Fruit fly (Drosophila melanogaster) whole organism, embryonic: Measurements from ENCODE around the gene tbc.

Experiments used
- Bgb ChIP-seq: fragments of 200-800 bp; sonication (Bioruptor generic); IDR thresholded peaks from 2 replicates; pipeline ENCODE4 v1.3.6; 2022; ENCODE audit warnings: missing biosample characterization, missing genetic modification characterization; ENCODE audit not compliant: partially characterized antibody
- CG10267 ChIP-seq: fragments of 200-800 bp; sonication (Bioruptor generic); optimal IDR thresholded peaks from 2 replicates; lab custom pipeline; 2018; ENCODE audit warnings: missing biosample characterization, mild to moderate bottlenecking, missing genetic modification characterization, moderate library complexity
- CG10274 ChIP-seq: fragments of 200-800 bp; sonication (Bioruptor generic); optimal IDR thresholded peaks from 3 replicates; lab custom pipeline; 2017; ENCODE audit warnings: missing biosample characterization, mild to moderate bottlenecking, missing genetic modification characterization
- CG10321 ChIP-seq: fragments of 200-800 bp; sonication (Bioruptor generic); IDR thresholded peaks from 2 replicates; pipeline ENCODE4 v1.3.6; 2022; ENCODE audit warnings: missing biosample characterization, missing genetic modification characterization
- CG10366 ChIP-seq: fragments of 200-800 bp; sonication (Bioruptor generic); IDR thresholded peaks from 2 replicates; pipeline ENCODE4 v1.3.6; 2022; ENCODE audit warnings: missing biosample characterization, missing genetic modification characterization
- CG11247 ChIP-seq: fragments of 200-800 bp; sonication (Bioruptor generic); IDR thresholded peaks from 2 replicates; pipeline ENCODE4 v1.3.6; 2022; ENCODE audit warnings: missing biosample characterization, missing genetic modification characterization
- CG11398 ChIP-seq: fragments of 200-800 bp; sonication (Bioruptor generic); optimal IDR thresholded peaks from 2 replicates; lab custom pipeline; 2016; ENCODE audit warnings: missing biosample characterization, missing genetic modification characterization
- CG11560 ChIP-seq: fragments of 200-800 bp; sonication (Bioruptor generic); IDR thresholded peaks from 3 replicates; pipeline ENCODE4 v1.3.6; 2022; ENCODE audit warnings: missing biosample characterization, missing genetic modification characterization
- CG12942 ChIP-seq: fragments of 200-800 bp; sonication (Bioruptor generic); optimal IDR thresholded peaks from 3 replicates; lab custom pipeline; 2016; ENCODE audit warnings: missing biosample characterization, missing genetic modification characterization
- CG13424 ChIP-seq: fragments of 200-800 bp; sonication (Bioruptor generic); optimal IDR thresholded peaks from 2 replicates; lab custom pipeline; 2019; ENCODE audit warnings: missing biosample characterization, mild to moderate bottlenecking, missing genetic modification characterization, moderate library complexity
- CG16863 ChIP-seq: fragments of 200-800 bp; sonication (Bioruptor generic); optimal IDR thresholded peaks from 3 replicates; lab custom pipeline; 2016; ENCODE audit warnings: missing biosample characterization, missing genetic modification characterization
- CG17359 ChIP-seq: fragments of 200-800 bp; sonication (Bioruptor generic); optimal IDR thresholded peaks from 3 replicates; lab custom pipeline; 2018; ENCODE audit warnings: missing biosample characterization, mild to moderate bottlenecking, missing genetic modification characterization, moderate library complexity
- CG17385 ChIP-seq: fragments of 200-800 bp; sonication (Bioruptor generic); optimal IDR thresholded peaks from 3 replicates; lab custom pipeline; 2018; ENCODE audit warnings: missing biosample characterization, mild to moderate bottlenecking, missing genetic modification characterization
- CG1832 ChIP-seq: fragments of 200-800 bp; sonication (Bioruptor generic); optimal IDR thresholded peaks from 2 replicates; lab custom pipeline; 2017; ENCODE audit warnings: missing biosample characterization, mild to moderate bottlenecking, missing genetic modification characterization, inconsistent platforms
- CG18476 ChIP-seq: fragments of 200-800 bp; sonication (Bioruptor generic); optimal IDR thresholded peaks from 2 replicates; lab custom pipeline; 2016; ENCODE audit warnings: missing biosample characterization, mild to moderate bottlenecking, missing genetic modification characterization
- CG31224 ChIP-seq: fragments of 200-800 bp; sonication (Bioruptor generic); IDR thresholded peaks from 2 replicates; pipeline ENCODE4 v1.3.6; 2022; ENCODE audit warnings: missing biosample characterization, missing genetic modification characterization
- CG32772 ChIP-seq: fragments of 200-800 bp; sonication (Bioruptor generic); IDR thresholded peaks from 2 replicates; pipeline ENCODE4 v1.3.6; 2022; ENCODE audit warnings: missing biosample characterization, missing genetic modification characterization
- CG33213 ChIP-seq: fragments of 200-800 bp; sonication (Bioruptor generic); optimal IDR thresholded peaks from 3 replicates; lab custom pipeline; 2016; ENCODE audit warnings: missing biosample characterization, missing genetic modification characterization
- CG34224 ChIP-seq: fragments of 200-800 bp; sonication (Bioruptor generic); IDR thresholded peaks from 3 replicates; pipeline ENCODE4 v1.3.6; 2022; ENCODE audit warnings: missing biosample characterization, missing genetic modification characterization; ENCODE audit not compliant: partially characterized antibody
- CG4854 ChIP-seq: fragments of 200-800 bp; sonication (Bioruptor generic); optimal IDR thresholded peaks from 2 replicates; lab custom pipeline; 2016; ENCODE audit warnings: missing biosample characterization, missing genetic modification characterization, inconsistent platforms
- CG8359 ChIP-seq: fragments of 200-800 bp; sonication (Bioruptor generic); optimal IDR thresholded peaks from 2 replicates; lab custom pipeline; 2017; ENCODE audit warnings: missing biosample characterization, mild to moderate bottlenecking, missing genetic modification characterization, borderline replicate concordance
- CG8765 ChIP-seq: fragments of 200-800 bp; sonication (Bioruptor generic); IDR thresholded peaks from 2 replicates; pipeline ENCODE4 v1.3.6; 2022; ENCODE audit warnings: missing biosample characterization, missing genetic modification characterization
- Dip2 ChIP-seq: fragments of 200-800 bp; sonication (Bioruptor generic); IDR thresholded peaks from 2 replicates; pipeline ENCODE4 v1.3.6; 2022; ENCODE audit warnings: missing biosample characterization, missing genetic modification characterization
- Mad ChIP-seq: fragments of 200-800 bp; sonication (Bioruptor generic); optimal IDR thresholded peaks from 2 replicates; lab custom pipeline; 2016; ENCODE audit warnings: missing biosample characterization, missing genetic modification characterization
- NC2α ChIP-seq: fragments of 200-800 bp; sonication (Bioruptor generic); optimal IDR thresholded peaks from 2 replicates; lab custom pipeline; 2016; ENCODE audit warnings: missing biosample characterization, missing genetic modification characterization
- Nf-YC ChIP-seq: fragments of 200-800 bp; optimal IDR thresholded peaks from 3 replicates; lab custom pipeline; 2019; ENCODE audit warnings: missing biosample characterization, mild to moderate bottlenecking, missing genetic modification characterization, moderate library complexity
- Sin3A ChIP-seq: fragments of >200 bp; optimal IDR thresholded peaks from 2 replicates; lab custom pipeline; 2018
- TFAM ChIP-seq: fragments of 200-800 bp; sonication (Bioruptor generic); optimal IDR thresholded peaks from 2 replicates; lab custom pipeline; 2017; ENCODE audit warnings: missing biosample characterization, missing genetic modification characterization, inconsistent platforms
- Xrp1 ChIP-seq: fragments of 200-800 bp; sonication (Bioruptor generic); IDR thresholded peaks from 2 replicates; pipeline ENCODE4 v1.3.6; 2022; ENCODE audit warnings: missing biosample characterization, missing genetic modification characterization
- amos ChIP-seq: fragments of 200-800 bp; sonication (Bioruptor generic); IDR thresholded peaks from 2 replicates; pipeline ENCODE4 v1.3.6; 2022; ENCODE audit warnings: missing biosample characterization, missing genetic modification characterization; ENCODE audit not compliant: partially characterized antibody
- aop ChIP-seq: fragments of 200-800 bp; sonication (Bioruptor generic); IDR thresholded peaks from 2 replicates; pipeline ENCODE4 v1.3.6; 2022; ENCODE audit warnings: missing biosample characterization, missing genetic modification characterization
- bigmax ChIP-seq: fragments of 200-800 bp; sonication (Bioruptor generic); optimal IDR thresholded peaks from 2 replicates; lab custom pipeline; 2018; ENCODE audit warnings: missing biosample characterization, mild to moderate bottlenecking, missing genetic modification characterization
- br ChIP-seq: fragments of >200 bp; optimal IDR thresholded peaks from 2 replicates; lab custom pipeline; 2017
- cato ChIP-seq: fragments of 200-800 bp; sonication (Bioruptor generic); optimal IDR thresholded peaks from 2 replicates; lab custom pipeline; 2016; ENCODE audit warnings: missing biosample characterization, missing genetic modification characterization, borderline replicate concordance
- chif ChIP-seq, 2 experiments: fragments of 200-800 bp; sonication (Bioruptor generic); optimal IDR thresholded peaks; 3 replicates each; lab custom pipeline; 2016; ENCODE audit warnings: missing biosample characterization in 2 of 2, missing genetic modification characterization in 2 of 2
- dimm ChIP-seq: fragments of 200-800 bp; sonication (Bioruptor generic); IDR thresholded peaks from 2 replicates; pipeline ENCODE4 v1.3.6; 2022; ENCODE audit warnings: missing biosample characterization, missing genetic modification characterization
- fd64A ChIP-seq: fragments of 200-800 bp; sonication (Bioruptor generic); optimal IDR thresholded peaks from 3 replicates; lab custom pipeline; 2018; ENCODE audit warnings: missing biosample characterization, mild to moderate bottlenecking, missing genetic modification characterization
- fd96Cb ChIP-seq: fragments of 200-800 bp; sonication (Bioruptor generic); optimal IDR thresholded peaks from 2 replicates; lab custom pipeline; 2018; ENCODE audit warnings: missing biosample characterization, mild to moderate bottlenecking, missing genetic modification characterization, moderate library complexity
- gsb-n ChIP-seq: fragments of 200-800 bp; sonication (Bioruptor generic); optimal IDR thresholded peaks from 3 replicates; lab custom pipeline; 2018; ENCODE audit warnings: missing biosample characterization, mild to moderate bottlenecking, missing genetic modification characterization
- her ChIP-seq: fragments of 200-800 bp; sonication (Bioruptor generic); optimal IDR thresholded peaks from 2 replicates; lab custom pipeline; 2016; ENCODE audit warnings: missing biosample characterization, missing genetic modification characterization
- lbe ChIP-seq: fragments of 200-800 bp; sonication (Bioruptor generic); optimal IDR thresholded peaks from 2 replicates; lab custom pipeline; 2016; ENCODE audit warnings: missing biosample characterization, mild to moderate bottlenecking, missing genetic modification characterization
- ranshi ChIP-seq: fragments of 200-800 bp; sonication (Bioruptor generic); IDR thresholded peaks from 2 replicates; pipeline ENCODE4 v1.3.6; 2022; ENCODE audit warnings: missing biosample characterization, missing genetic modification characterization
- sc ChIP-seq, 3 experiments: fragments of >200 bp in 2 of 3; fragments of 200-800 bp in 1 of 3; sonication (Bioruptor generic) in 1 of 3; optimal IDR thresholded peaks; 2 replicates in 2 of 3; 3 replicates in 1 of 3; lab custom pipeline; 2017; ENCODE audit warnings: mild to moderate bottlenecking in 1 of 3, missing biosample characterization in 1 of 3, missing genetic modification characterization in 1 of 3, missing genetic modification reagents in 1 of 3
- sd ChIP-seq: fragments of 200-800 bp; sonication (Bioruptor generic); optimal IDR thresholded peaks from 3 replicates; lab custom pipeline; 2018; ENCODE audit warnings: missing biosample characterization, mild to moderate bottlenecking, missing genetic modification characterization, moderate library complexity
- slou ChIP-seq: fragments of 200-800 bp; sonication (Bioruptor generic); optimal IDR thresholded peaks from 3 replicates; lab custom pipeline; 2016; ENCODE audit warnings: missing biosample characterization, missing genetic modification characterization
- stwl ChIP-seq: fragments of 200-800 bp; sonication (Bioruptor generic); optimal IDR thresholded peaks from 3 replicates; lab custom pipeline; 2018; ENCODE audit warnings: missing biosample characterization, mild to moderate bottlenecking, missing genetic modification characterization, moderate library complexity
- tgo ChIP-seq: fragments of 200-800 bp; sonication (Bioruptor generic); IDR thresholded peaks from 3 replicates; pipeline ENCODE4 v1.3.6; 2022; ENCODE audit warnings: missing biosample characterization, missing genetic modification characterization
- trh ChIP-seq: fragments of 200-800 bp; sonication (Bioruptor generic); optimal IDR thresholded peaks from 2 replicates; lab custom pipeline; 2016; ENCODE audit warnings: missing biosample characterization, missing genetic modification characterization
- twi ChIP-seq: fragments of 200-800 bp; optimal IDR thresholded peaks from 2 replicates; lab custom pipeline; 2019; ENCODE audit warnings: missing biosample characterization, mild to moderate bottlenecking, missing genetic modification characterization, moderate library complexity
- yki ChIP-seq: fragments of >200 bp; optimal IDR thresholded peaks from 3 replicates; lab custom pipeline; 2018

Gene tbc

DNA sequence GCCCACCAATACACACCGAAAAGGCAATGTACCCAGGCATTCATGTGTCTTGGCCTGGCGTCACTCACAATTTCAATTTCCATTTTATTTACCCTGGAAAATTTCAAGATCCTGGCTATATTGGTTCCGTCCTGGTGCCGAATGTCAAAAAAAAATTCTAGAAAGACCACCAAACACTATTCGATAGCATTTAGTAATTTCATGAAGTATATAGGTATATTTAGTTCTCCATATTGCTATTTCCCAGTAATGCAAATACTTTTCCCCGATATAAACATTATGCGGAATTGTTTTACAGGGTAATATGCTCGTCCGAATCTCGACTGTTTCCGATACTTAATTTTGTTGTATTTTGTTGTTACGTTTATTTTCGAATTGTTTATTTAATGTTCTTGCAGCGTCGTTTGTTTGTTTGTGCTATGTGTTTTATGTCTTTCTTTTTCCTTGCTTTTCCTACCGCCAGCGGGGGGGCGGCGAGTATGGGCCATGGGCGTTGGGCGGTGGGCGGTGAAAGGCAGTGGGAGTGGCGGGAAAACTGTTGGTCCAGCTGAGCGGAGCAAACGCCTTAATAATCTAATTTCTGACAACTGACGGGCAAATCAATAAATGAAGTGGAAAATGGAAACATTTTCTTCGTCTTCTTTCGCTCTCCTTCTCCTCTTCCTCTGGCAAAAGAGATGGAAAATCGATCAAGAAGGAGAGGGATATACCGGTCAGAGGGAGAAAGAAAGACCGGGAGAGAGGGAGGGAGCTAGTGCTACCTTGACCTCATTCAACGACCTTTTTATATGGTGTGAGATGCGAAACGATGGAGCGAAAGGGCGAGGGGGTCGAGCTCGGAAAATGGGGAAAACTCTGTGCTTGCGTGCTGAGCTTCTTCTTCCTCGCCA lies 46.9 kb downstream of the tbc start:
- TF ChIP-seq ranshi (GFP tag; lab: Robert Waterston, UW): no peak
- TF ChIP-seq dimm (GFP tag; lab: Robert Waterston, UW): no peak
- TF ChIP-seq br (lab: Kevin White, UChicago): no peak
- TF ChIP-seq CG8359: peak; percentile 6
- TF ChIP-seq CG10274 (GFP tag; lab: Kevin White, UChicago): no peak
- TF ChIP-seq aop: no peak
- peak; percentile 63 for TF ChIP-seq CG17359 (tag; lab: Kevin White, UChicago)
- TF ChIP-seq yki (lab: Kevin White, UChicago): no peak
- no peak for TF ChIP-seq cato
- TF ChIP-seq Xrp1 (GFP tag; lab: Robert Waterston, UW): peak; percentile 77
- TF ChIP-seq her: peak; percentile 0
- no peak for TF ChIP-seq stwl (tag; lab: Kevin White, UChicago)
- TF ChIP-seq CG31224 (GFP tag; lab: Robert Waterston, UW): no peak
- TF ChIP-seq CG11560: no peak
- no peak for TF ChIP-seq CG8765
- no peak for TF ChIP-seq bigmax (GFP tag; lab: Kevin White, UChicago)
- TF ChIP-seq CG16863 (GFP tag; lab: Kevin White, UChicago): peak; percentile 70
- peak; percentile 20 for TF ChIP-seq CG4854 (GFP tag; lab: Kevin White, UChicago)
- no peak for TF ChIP-seq Sin3A
- TF ChIP-seq CG11398 (GFP tag; lab: Kevin White, UChicago): no peak
- TF ChIP-seq CG10321 (GFP tag; lab: Robert Waterston, UW): no peak
- TF ChIP-seq twi: peak; percentile 21
- no peak for TF ChIP-seq Nf-YC
- TF ChIP-seq lbe: no peak
- TF ChIP-seq Mad (GFP tag; lab: Kevin White, UChicago): peak; percentile 4
- peak; percentile 30 for TF ChIP-seq CG17385 (GFP tag; lab: Kevin White, UChicago)
- peak; percentile 66 for TF ChIP-seq CG13424 (tag; lab: Kevin White, UChicago)
- peak; percentile 41 for TF ChIP-seq trh (GFP tag; lab: Kevin White, UChicago)
- TF ChIP-seq NC2α (GFP tag; lab: Kevin White, UChicago): peak; percentile 23
- no peak for TF ChIP-seq Bgb
- no peak for TF ChIP-seq amos (GFP tag; lab: Robert Waterston, UW)
- TF ChIP-seq CG10366: peak; percentile 51; the same call in 1 of the 2 replicates
- no peak for TF ChIP-seq CG33213 (GFP tag; lab: Kevin White, UChicago)
- peak; percentile 27 for TF ChIP-seq gsb-n (tag; lab: Kevin White, UChicago)
- TF ChIP-seq sc (optimal IDR thresholded peaks at IDR 0.05; lab: Kevin White, UChicago): no peak
- peak; percentile 31 for TF ChIP-seq sc (GFP tag; optimal IDR thresholded peaks at IDR 0.05; lab: Kevin White, UChicago)
- TF ChIP-seq chif (GFP tag; optimal IDR thresholded peaks at IDR 0.05; lab: Kevin White, UChicago): peak; percentile 30 to 71
- TF ChIP-seq CG12942 (GFP tag; lab: Kevin White, UChicago): peak; percentile 13
- peak; percentile 54 for TF ChIP-seq fd96Cb (tag; lab: Kevin White, UChicago)
- peak; percentile 59; the same call in 1 of the 2 replicates for TF ChIP-seq CG32772
- no peak for TF ChIP-seq fd64A (GFP tag; lab: Kevin White, UChicago)
- peak; percentile 21 for TF ChIP-seq slou
- TF ChIP-seq TFAM (GFP tag; lab: Kevin White, UChicago): no peak
- no peak for TF ChIP-seq CG11247
- peak; percentile 75 for TF ChIP-seq CG1832
- peak; percentile 54 for TF ChIP-seq CG10267 (tag; lab: Kevin White, UChicago)
- peak; percentile 59; the same call in 2 of the 3 replicates for TF ChIP-seq tgo
- TF ChIP-seq sd: peak; percentile 17
- no peak for TF ChIP-seq Dip2 (GFP tag; lab: Robert Waterston, UW)
- no peak for TF ChIP-seq CG34224 (GFP tag; lab: Robert Waterston, UW)
- peak; percentile 13 for TF ChIP-seq CG18476
